Worm (Caenorhabditis elegans) whole organism, young adult: ENCODE data around the gene T01C3.3.
"Not testable (repeated sequence)": the region's sequence is repeated elsewhere in the genome, so short reads cannot be mapped to it uniquely, and the experiment has no call there.

Experiments used
- B0261.1 ChIP-seq: sonication (generic microtip); optimal IDR thresholded peaks from 2 replicates; lab custom pipeline; 2016; ENCODE audit warnings: mild to moderate bottlenecking, missing genetic modification characterization, moderate library complexity, missing compliant biosample characterization
- C17E4.6 ChIP-seq: fragments of 200-800 bp; sonication (Bioruptor generic); IDR thresholded peaks from 2 replicates; pipeline ENCODE4 v1.3.6; 2022; ENCODE audit warnings: missing genetic modification reagents, missing genetic modification characterization, missing compliant biosample characterization
- D2030.7 ChIP-seq: fragments of 200-800 bp; sonication (Bioruptor generic); IDR thresholded peaks from 2 replicates; pipeline ENCODE4 v1.3.6; 2022; ENCODE audit warnings: missing genetic modification reagents, missing genetic modification characterization, missing compliant biosample characterization
- F39B2.1 ChIP-seq: fragments of 200-800 bp; sonication (Bioruptor generic); IDR thresholded peaks from 2 replicates; pipeline ENCODE4 v1.3.6; 2022; ENCODE audit warnings: missing genetic modification reagents, missing genetic modification characterization, missing compliant biosample characterization
- him-1 ChIP-seq: sonication (generic microtip); optimal IDR thresholded peaks from 2 replicates; lab custom pipeline; 2016; ENCODE audit warnings: missing genotype, missing genetic modification reagents, missing genetic modification characterization, missing compliant biosample characterization
- mes-4 ChIP-seq: sonication (generic microtip); optimal IDR thresholded peaks from 2 replicates; lab custom pipeline; 2016; ENCODE audit warnings: missing genotype, missing genetic modification characterization, missing compliant biosample characterization
- somi-1 ChIP-seq: fragments of 200-800 bp; sonication (Bioruptor generic); optimal IDR thresholded peaks from 2 replicates; lab custom pipeline; 2018; ENCODE audit warnings: mild to moderate bottlenecking, missing genetic modification characterization, missing compliant biosample characterization
- unc-62 ChIP-seq: fragments of 150-350 bp; optimal IDR thresholded peaks from 2 replicates; lab custom pipeline; 2014; ENCODE audit warnings: missing biosample characterization, missing genetic modification reagents, missing genetic modification characterization

DNA sequence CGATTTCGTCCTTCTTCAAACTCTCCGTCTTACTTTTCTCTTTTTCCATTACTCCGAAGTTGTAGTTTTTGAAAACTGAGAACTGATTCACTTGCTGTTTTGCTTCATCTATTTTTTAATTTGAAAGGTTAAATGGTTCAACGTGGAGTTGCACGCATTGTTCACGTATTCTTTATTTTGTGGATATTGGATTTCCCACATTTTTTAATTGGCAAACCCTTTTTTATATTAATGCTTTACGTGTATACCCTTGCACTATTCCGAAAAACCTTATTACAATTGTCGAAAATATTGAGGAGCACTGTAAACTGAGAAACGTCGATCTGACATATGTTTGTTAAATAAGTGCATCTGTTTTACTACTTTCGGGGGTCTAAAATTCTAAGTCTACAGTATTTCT is 44.3 kb upstream of the T01C3.3 start, which contains the start of gene melo-3:
- TF ChIP-seq C17E4.6; somi-1 (GFP tag; lab: Kevin White, UChicago); him-1 (tag; lab: Kevin White, UChicago); F39B2.1; D2030.7 (GFP tag; lab: Robert Waterston, UW); unc-62 (GFP tag; lab: Kevin White, UChicago); mes-4 (tag; lab: Kevin White, UChicago); B0261.1: not testable (repeated sequence)
